Fruit fly (Drosophila melanogaster) whole organism, embryonic: ENCODE results near the gene Vha16-2.

ENCODE experiments used
- Ada2b ChIP-seq: fragments of 200-800 bp; sonication (Bioruptor generic); IDR thresholded peaks from 2 replicates; pipeline ENCODE4 v1.3.6; 2022; ENCODE audit warnings: missing biosample characterization, missing genetic modification characterization
- Awh ChIP-seq: fragments of 200-800 bp; sonication (Bioruptor generic); IDR thresholded peaks from 2 replicates; pipeline ENCODE4, ENCODE4 v1.3.6; 2022; ENCODE audit warnings: missing biosample characterization, missing genetic modification characterization
- Blimp-1 ChIP-seq: fragments of 200-800 bp; sonication (Bioruptor generic); optimal IDR thresholded peaks from 3 replicates; lab custom pipeline; 2018; ENCODE audit warnings: missing biosample characterization, missing genetic modification characterization, mild to moderate bottlenecking, moderate library complexity, missing genetic modification reagents
- CG10147 ChIP-seq: fragments of 200-800 bp; sonication (Bioruptor generic); optimal IDR thresholded peaks from 2 replicates; lab custom pipeline; 2019; ENCODE audit warnings: missing biosample characterization, mild to moderate bottlenecking, missing genetic modification characterization, moderate library complexity
- CG13296 ChIP-seq: fragments of 200-800 bp; sonication (Bioruptor generic); optimal IDR thresholded peaks from 3 replicates; lab custom pipeline; 2018; ENCODE audit warnings: missing biosample characterization, mild to moderate bottlenecking, missing genetic modification characterization
- CG13775 ChIP-seq: fragments of 200-800 bp; sonication (Bioruptor generic); optimal IDR thresholded peaks from 3 replicates; lab custom pipeline; 2017; ENCODE audit warnings: missing biosample characterization, mild to moderate bottlenecking, missing genetic modification characterization
- CG16815 ChIP-seq: fragments of 200-800 bp; sonication (Bioruptor generic); optimal IDR thresholded peaks from 3 replicates; lab custom pipeline; 2017; ENCODE audit warnings: missing biosample characterization, mild to moderate bottlenecking, missing genetic modification characterization
- CG18262 ChIP-seq: fragments of 200-800 bp; optimal IDR thresholded peaks from 3 replicates; lab custom pipeline; 2019; ENCODE audit warnings: missing biosample characterization, mild to moderate bottlenecking, missing genetic modification characterization, moderate library complexity
- CG3281 ChIP-seq: fragments of 200-800 bp; sonication (Bioruptor generic); optimal IDR thresholded peaks from 3 replicates; lab custom pipeline; 2017; ENCODE audit warnings: missing biosample characterization, mild to moderate bottlenecking, missing genetic modification characterization
- CG33557 ChIP-seq: fragments of 200-800 bp; sonication (Bioruptor generic); optimal IDR thresholded peaks from 2 replicates; lab custom pipeline; 2019; ENCODE audit warnings: missing biosample characterization, mild to moderate bottlenecking, missing genetic modification characterization, moderate library complexity
- CG5245 ChIP-seq: fragments of 200-800 bp; sonication (Bioruptor generic); optimal IDR thresholded peaks from 3 replicates; lab custom pipeline; 2016; ENCODE audit warnings: missing biosample characterization, missing genetic modification characterization
- CG7963 ChIP-seq: fragments of 200-800 bp; sonication (Bioruptor generic); IDR thresholded peaks from 3 replicates; pipeline ENCODE4 v1.3.6; 2022; ENCODE audit warnings: missing biosample characterization, missing genetic modification characterization; ENCODE audit not compliant: partially characterized antibody
- Dfd ChIP-seq, 2 experiments: fragments of >200 bp; optimal IDR thresholded peaks; 2 replicates each; lab custom pipeline; 2017; ENCODE audit warnings: missing biosample characterization in 2 of 2, missing genetic modification characterization in 2 of 2
- Dp ChIP-seq: fragments of 200-800 bp; sonication (Bioruptor generic); optimal IDR thresholded peaks from 2 replicates; lab custom pipeline; 2018; ENCODE audit warnings: missing biosample characterization, mild to moderate bottlenecking, missing genetic modification characterization, moderate library complexity
- Dref ChIP-seq: fragments of 200-800 bp; sonication (Bioruptor generic); IDR thresholded peaks from 2 replicates; pipeline ENCODE4 v1.3.6; 2022; ENCODE audit warnings: missing biosample characterization, missing genetic modification characterization
- ERR ChIP-seq: fragments of 200-800 bp; sonication (Bioruptor generic); optimal IDR thresholded peaks from 2 replicates; lab custom pipeline; 2016; ENCODE audit warnings: missing biosample characterization, missing genetic modification characterization
- Fer2 ChIP-seq: fragments of 200-800 bp; sonication (Bioruptor generic); optimal IDR thresholded peaks from 2 replicates; lab custom pipeline; 2018; ENCODE audit warnings: missing biosample characterization, mild to moderate bottlenecking, missing genetic modification characterization, moderate library complexity
- Fer3 ChIP-seq: fragments of 200-800 bp; sonication (Bioruptor generic); optimal IDR thresholded peaks from 2 replicates; lab custom pipeline; 2018; ENCODE audit warnings: missing biosample characterization, mild to moderate bottlenecking, missing genetic modification characterization, moderate library complexity
- Hr39 ChIP-seq: fragments of >200 bp; optimal IDR thresholded peaks from 2 replicates; lab custom pipeline; 2017
- Hsf ChIP-seq: fragments of 200-800 bp; sonication (Bioruptor generic); optimal IDR thresholded peaks from 3 replicates; lab custom pipeline; 2016; ENCODE audit warnings: missing biosample characterization, missing genetic modification characterization
- Kr ChIP-seq: fragments of 200-800 bp; sonication (Bioruptor generic); optimal IDR thresholded peaks from 2 replicates; lab custom pipeline; 2017; ENCODE audit warnings: missing biosample characterization, mild to moderate bottlenecking, missing genetic modification characterization
- Lpt ChIP-seq: fragments of >200 bp; optimal IDR thresholded peaks from 2 replicates; lab custom pipeline; 2018; ENCODE audit warnings: missing biosample characterization, missing genetic modification characterization
- Meics ChIP-seq: fragments of 200-800 bp; sonication (Bioruptor generic); optimal IDR thresholded peaks from 2 replicates; lab custom pipeline; 2017; ENCODE audit warnings: missing biosample characterization, mild to moderate bottlenecking, missing genetic modification characterization
- Mrtf ChIP-seq: fragments of 200-800 bp; sonication (Bioruptor generic); IDR thresholded peaks from 3 replicates; pipeline ENCODE4 v1.3.6; 2022; ENCODE audit warnings: missing biosample characterization, missing genetic modification characterization
- NC2α ChIP-seq: fragments of 200-800 bp; sonication (Bioruptor generic); optimal IDR thresholded peaks from 2 replicates; lab custom pipeline; 2016; ENCODE audit warnings: missing biosample characterization, missing genetic modification characterization
- Nf-YC ChIP-seq: fragments of 200-800 bp; optimal IDR thresholded peaks from 3 replicates; lab custom pipeline; 2019; ENCODE audit warnings: missing biosample characterization, mild to moderate bottlenecking, missing genetic modification characterization, moderate library complexity
- NfI ChIP-seq: fragments of 200-800 bp; sonication (Bioruptor generic); optimal IDR thresholded peaks from 3 replicates; lab custom pipeline; 2018; ENCODE audit warnings: missing biosample characterization, mild to moderate bottlenecking, missing genetic modification characterization, moderate library complexity
- Stat92E ChIP-seq, 3 experiments: fragments of >200 bp in 2 of 3; fragments of 200-800 bp in 1 of 3; sonication (Bioruptor generic) in 1 of 3; optimal IDR thresholded peaks; 2 replicates each; lab custom pipeline; 2017 to 2019; ENCODE audit warnings: missing biosample characterization in 3 of 3, missing genetic modification characterization in 3 of 3, mild to moderate bottlenecking in 1 of 3, moderate library complexity in 1 of 3
- TFAM ChIP-seq: fragments of 200-800 bp; sonication (Bioruptor generic); optimal IDR thresholded peaks from 2 replicates; lab custom pipeline; 2017; ENCODE audit warnings: missing biosample characterization, missing genetic modification characterization, inconsistent platforms
- Tbp ChIP-seq: fragments of >200 bp; optimal IDR thresholded peaks from 2 replicates; lab custom pipeline; 2018; ENCODE audit warnings: missing biosample characterization, missing genetic modification characterization
- ap ChIP-seq: fragments of 200-800 bp; sonication (Bioruptor generic); IDR thresholded peaks from 2 replicates; pipeline ENCODE4 v1.3.6; 2022; ENCODE audit warnings: missing biosample characterization, missing genetic modification characterization
- btn ChIP-seq: fragments of 200-800 bp; sonication (Bioruptor generic); optimal IDR thresholded peaks from 2 replicates; lab custom pipeline; 2016; ENCODE audit warnings: missing biosample characterization, missing genetic modification characterization
- chn ChIP-seq: fragments of 200-800 bp; sonication (Bioruptor generic); optimal IDR thresholded peaks from 2 replicates; lab custom pipeline; 2016; ENCODE audit warnings: missing biosample characterization, missing genetic modification characterization
- disco-r ChIP-seq: fragments of 200-800 bp; sonication (Bioruptor generic); optimal IDR thresholded peaks from 2 replicates; lab custom pipeline; 2016; ENCODE audit warnings: missing biosample characterization, missing genetic modification characterization
- ems ChIP-seq: fragments of 200-800 bp; sonication (Bioruptor generic); optimal IDR thresholded peaks from 3 replicates; lab custom pipeline; 2016; ENCODE audit warnings: missing biosample characterization, missing genetic modification characterization
- fd96Cb ChIP-seq: fragments of 200-800 bp; sonication (Bioruptor generic); optimal IDR thresholded peaks from 2 replicates; lab custom pipeline; 2018; ENCODE audit warnings: missing biosample characterization, mild to moderate bottlenecking, missing genetic modification characterization, moderate library complexity
- gem ChIP-seq: fragments of 200-800 bp; sonication (Bioruptor generic); optimal IDR thresholded peaks from 2 replicates; lab custom pipeline; 2019; ENCODE audit warnings: missing biosample characterization, mild to moderate bottlenecking, missing genetic modification characterization, moderate library complexity
- h ChIP-seq: fragments of >200 bp; optimal IDR thresholded peaks from 2 replicates; lab custom pipeline; 2017
- klu ChIP-seq: fragments of 200-800 bp; sonication (Bioruptor generic); IDR thresholded peaks from 2 replicates; pipeline ENCODE4 v1.3.6; 2022; ENCODE audit warnings: missing biosample characterization, missing genetic modification characterization
- lbe ChIP-seq: fragments of 200-800 bp; sonication (Bioruptor generic); optimal IDR thresholded peaks from 2 replicates; lab custom pipeline; 2016; ENCODE audit warnings: missing biosample characterization, mild to moderate bottlenecking, missing genetic modification characterization
- lov ChIP-seq, 2 experiments: fragments of 200-800 bp in 1 of 2; fragments of >200 bp in 1 of 2; sonication (Bioruptor generic) in 1 of 2; IDR thresholded peaks in 1 of 2; optimal IDR thresholded peaks in 1 of 2; 2 replicates in 1 of 2; 3 replicates in 1 of 2; pipeline versions ENCODE4 v1.3.6 to Lab custom; 2017 to 2022; ENCODE audit warnings: missing biosample characterization in 1 of 2, missing genetic modification characterization in 1 of 2
- nom ChIP-seq: fragments of 200-800 bp; sonication (Bioruptor generic); optimal IDR thresholded peaks from 2 replicates; lab custom pipeline; 2017; ENCODE audit warnings: missing biosample characterization, missing genetic modification characterization, mild to moderate bottlenecking, moderate library complexity, missing genetic modification reagents
- oc ChIP-seq: fragments of 200-800 bp; sonication (Bioruptor generic); optimal IDR thresholded peaks from 2 replicates; lab custom pipeline; 2018; ENCODE audit warnings: missing biosample characterization, mild to moderate bottlenecking, missing genetic modification characterization, moderate library complexity
- pho ChIP-seq: fragments of 200-800 bp; sonication (Bioruptor generic); optimal IDR thresholded peaks from 2 replicates; lab custom pipeline; 2016; ENCODE audit warnings: missing biosample characterization, missing genetic modification characterization
- repo ChIP-seq: fragments of 200-800 bp; sonication (Bioruptor generic); optimal IDR thresholded peaks from 2 replicates; lab custom pipeline; 2016; ENCODE audit warnings: missing biosample characterization, missing genetic modification characterization
- seq ChIP-seq: fragments of 200-800 bp; sonication (Bioruptor generic); IDR thresholded peaks from 2 replicates; pipeline ENCODE4 v1.3.6; 2022; ENCODE audit warnings: missing biosample characterization, missing genetic modification characterization
- slou ChIP-seq: fragments of 200-800 bp; sonication (Bioruptor generic); optimal IDR thresholded peaks from 3 replicates; lab custom pipeline; 2016; ENCODE audit warnings: missing biosample characterization, missing genetic modification characterization
- sug ChIP-seq: fragments of 200-800 bp; optimal IDR thresholded peaks from 2 replicates; lab custom pipeline; 2019; ENCODE audit warnings: missing biosample characterization, mild to moderate bottlenecking, missing genetic modification characterization, moderate library complexity
- ttk ChIP-seq: fragments of 200-800 bp; sonication (Bioruptor generic); IDR thresholded peaks from 2 replicates; pipeline ENCODE4 v2.1.2; 2022; ENCODE audit warnings: missing biosample characterization, missing genetic modification characterization
- wek ChIP-seq: fragments of 200-800 bp; sonication (Bioruptor generic); optimal IDR thresholded peaks from 3 replicates; lab custom pipeline; 2018; ENCODE audit warnings: missing biosample characterization, mild to moderate bottlenecking, missing genetic modification characterization, moderate library complexity

Vha16-2 gene

DNA sequence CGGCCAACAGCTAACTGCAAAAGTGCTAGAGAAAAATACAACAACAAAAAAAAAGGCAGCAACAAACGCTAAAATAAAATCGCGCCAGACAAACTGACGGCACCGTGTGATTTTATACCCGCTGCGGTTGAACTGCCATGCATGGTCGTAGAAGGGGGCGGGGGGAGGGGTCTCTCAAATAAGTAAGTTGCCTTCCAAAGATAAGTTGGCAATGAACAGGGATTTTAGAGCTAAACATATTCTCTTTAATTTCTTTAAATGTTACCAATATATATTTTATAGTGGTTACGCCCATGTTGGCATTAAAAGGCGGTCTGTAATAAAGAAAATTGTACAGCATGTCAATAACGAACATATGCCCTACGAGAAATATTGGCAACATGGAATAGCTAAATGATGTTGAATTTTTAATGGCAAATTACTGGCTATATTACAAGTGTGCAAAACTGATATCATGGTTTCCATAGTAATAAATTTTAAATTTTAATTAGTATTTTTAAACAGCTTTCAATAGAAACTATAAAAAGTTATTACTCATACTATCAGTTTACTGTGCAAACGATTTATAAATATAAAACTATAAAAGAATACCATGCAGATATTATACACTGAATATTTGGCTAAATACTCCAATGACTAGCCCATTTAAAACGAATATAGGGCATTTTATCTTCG is 43.4 kb upstream of the Vha16-2 start (continued):
- TF ChIP-seq Hsf (GFP tag; lab: Kevin White, UChicago) (peak; percentile 71), ttk (GFP tag; lab: Robert Waterston, UW) (peak; percentile 76), repo (GFP tag; lab: Kevin White, UChicago) (no peak), ems (GFP tag; lab: Kevin White, UChicago) (peak; percentile 53), oc (tag; lab: Kevin White, UChicago) (peak; percentile 71), disco-r (GFP tag; lab: Kevin White, UChicago) (peak; percentile 42), Fer3 (tag; lab: Kevin White, UChicago) (peak; percentile 66), Nf-YC (tag; lab: Kevin White, UChicago) (no peak), CG13775 (GFP tag; lab: Kevin White, UChicago) (peak; percentile 51), fd96Cb (tag; lab: Kevin White, UChicago) (peak; percentile 55), lbe (peak; percentile 69), gem (peak; percentile 85), slou (GFP tag; lab: Kevin White, UChicago) (peak; percentile 7), sug (tag; lab: Kevin White, UChicago) (peak; percentile 45), ERR (GFP tag; lab: Kevin White, UChicago) (peak; percentile 42), pho (GFP tag; lab: Kevin White, UChicago) (peak; percentile 41), CG7963 (GFP tag; lab: Robert Waterston, UW) (no peak), Hr39 (lab: Kevin White, UChicago) (no peak), TFAM (GFP tag; lab: Kevin White, UChicago) (no peak), CG33557 (GFP tag; lab: Kevin White, UChicago) (no peak), CG10147 (GFP tag; lab: Kevin White, UChicago) (no peak), Dref (GFP tag; lab: Robert Waterston, UW) (no peak), nom (GFP tag; lab: Kevin White, UChicago) (peak; percentile 69), btn (GFP tag; lab: Kevin White, UChicago) (no peak), Kr (GFP tag; lab: Kevin White, UChicago) (no peak), seq (GFP tag; lab: Robert Waterston, UW) (peak; percentile 74), klu (GFP tag; lab: Robert Waterston, UW) (peak; percentile 65; the same call in 1 of the 2 replicates), Dp (GFP tag; lab: Kevin White, UChicago) (no peak), ap (peak; percentile 78), wek (peak; percentile 37), CG13296 (GFP tag; lab: Kevin White, UChicago) (peak; percentile 47), CG16815 (GFP tag; lab: Kevin White, UChicago) (peak; percentile 64), h (lab: Kevin White, UChicago) (no peak), Blimp-1 (peak; percentile 33), NfI (GFP tag; lab: Kevin White, UChicago) (peak; percentile 82), lov (optimal IDR thresholded peaks at IDR 0.05; lab: Kevin White, UChicago) (no peak), lov (GFP tag; IDR thresholded peaks at IDR 0.05; lab: Robert Waterston, UW) (no peak), CG3281 (peak; percentile 42), NC2α (GFP tag; lab: Kevin White, UChicago) (peak; percentile 20), Lpt (GFP tag; lab: Kevin White, UChicago) (no peak), Dfd (GFP tag; optimal IDR thresholded peaks at IDR 0.05; lab: Kevin White, UChicago) (no peak), Tbp (GFP tag; lab: Kevin White, UChicago) (no peak), Stat92E (GFP tag; optimal IDR thresholded peaks at IDR 0.05; lab: Kevin White, UChicago) (no peak), CG18262 (peak; percentile 48), Mrtf (GFP tag; lab: Robert Waterston, UW) (peak; percentile 77), Meics (GFP tag; lab: Kevin White, UChicago) (peak; percentile 63), Awh (GFP tag; lab: Robert Waterston, UW) (0 out of 2 replicates have a peak, but pooled peaks have one; percentile 31), Fer2 (tag; lab: Kevin White, UChicago) (peak; percentile 56), Ada2b (GFP tag; lab: Robert Waterston, UW) (peak; percentile 71), chn (peak; percentile 63), CG5245 (GFP tag; lab: Kevin White, UChicago) (peak; percentile 49)
